Worm (Caenorhabditis elegans) whole organism, late embryonic: ENCODE measurements around the gene fbxb-6.
"Not testable (repeated sequence)": the region's sequence is repeated elsewhere in the genome, so short reads cannot be mapped to it uniquely, and the experiment has no call there.

Source experiments
- C08G9.2 ChIP-seq: sonication (generic microtip); optimal IDR thresholded peaks from 2 replicates; lab custom pipeline; 2016; ENCODE audit warnings: mild to moderate bottlenecking, missing genetic modification characterization, moderate library complexity, missing compliant biosample characterization
- F13H6.1 ChIP-seq: sonication (generic microtip); optimal IDR thresholded peaks from 2 replicates; lab custom pipeline; 2016; ENCODE audit warnings: missing genetic modification characterization, missing compliant biosample characterization
- K09A11.1 ChIP-seq: sonication (generic microtip); optimal IDR thresholded peaks from 2 replicates; lab custom pipeline; 2017; ENCODE audit warnings: antibody characterized with exemption, mild to moderate bottlenecking, missing genetic modification characterization, missing compliant biosample characterization; ENCODE audit not compliant: insufficient read depth
- Y22D7AL.16 ChIP-seq: sonication (generic microtip); optimal IDR thresholded peaks from 2 replicates; lab custom pipeline; 2016; ENCODE audit warnings: missing genetic modification characterization, missing compliant biosample characterization
- ama-1 ChIP-seq: fragments of 150-350 bp; optimal IDR thresholded peaks from 2 replicates; lab custom pipeline; 2014
- ceh-18 ChIP-seq: sonication (generic microtip); optimal IDR thresholded peaks from 2 replicates; lab custom pipeline; 2016; ENCODE audit warnings: missing genetic modification characterization, missing compliant biosample characterization
- ceh-19 ChIP-seq: fragments of 200-800 bp; sonication (Bioruptor generic); optimal IDR thresholded peaks from 2 replicates; lab custom pipeline; 2018; ENCODE audit warnings: mild to moderate bottlenecking, missing genetic modification characterization, missing compliant biosample characterization
- ceh-22 ChIP-seq: sonication (generic microtip); optimal IDR thresholded peaks from 2 replicates; lab custom pipeline; 2017; ENCODE audit warnings: missing biosample characterization, missing genetic modification characterization
- ceh-30 ChIP-seq: fragments of 150-350 bp; optimal IDR thresholded peaks from 2 replicates; lab custom pipeline; 2014; ENCODE audit warnings: missing biosample characterization, missing genetic modification characterization
- ceh-45 ChIP-seq: fragments of 200-800 bp; sonication (Bioruptor generic); IDR thresholded peaks from 2 replicates; pipeline ENCODE4 v1.3.6; 2022; ENCODE audit warnings: missing genetic modification reagents, missing genetic modification characterization, missing compliant biosample characterization
- ceh-6 ChIP-seq: fragments of 200-800 bp; sonication (Bioruptor generic); optimal IDR thresholded peaks from 2 replicates; lab custom pipeline; 2018; ENCODE audit warnings: mild to moderate bottlenecking, missing genetic modification characterization, missing compliant biosample characterization
- ceh-9 ChIP-seq: sonication (generic microtip); optimal IDR thresholded peaks from 2 replicates; lab custom pipeline; 2016; ENCODE audit warnings: mild to moderate bottlenecking, missing genetic modification characterization, inconsistent platforms, missing compliant biosample characterization
- che-1 ChIP-seq: sonication (generic microtip); optimal IDR thresholded peaks from 2 replicates; lab custom pipeline; 2016; ENCODE audit warnings: mild to moderate bottlenecking, missing genetic modification characterization, missing compliant biosample characterization
- dmd-4 ChIP-seq: sonication (generic microtip); optimal IDR thresholded peaks from 2 replicates; lab custom pipeline; 2016; ENCODE audit warnings: borderline replicate concordance, missing genetic modification characterization, missing compliant biosample characterization
- dve-1 ChIP-seq: sonication (generic microtip); optimal IDR thresholded peaks from 2 replicates; lab custom pipeline; 2017; ENCODE audit warnings: antibody characterized with exemption, mild to moderate bottlenecking, missing genetic modification characterization, missing compliant biosample characterization
- elt-2 ChIP-seq: sonication (generic microtip); optimal IDR thresholded peaks from 2 replicates; lab custom pipeline; 2016; ENCODE audit warnings: missing genetic modification reagents, missing genetic modification characterization, missing compliant biosample characterization
- elt-4 ChIP-seq: sonication (generic microtip); optimal IDR thresholded peaks from 2 replicates; lab custom pipeline; 2016; ENCODE audit warnings: missing genetic modification characterization, missing compliant biosample characterization
- ets-4 ChIP-seq: sonication (generic microtip); optimal IDR thresholded peaks from 2 replicates; lab custom pipeline; 2016; ENCODE audit warnings: missing genetic modification characterization, missing compliant biosample characterization
- eyg-1 ChIP-seq: sonication (generic microtip); optimal IDR thresholded peaks from 2 replicates; lab custom pipeline; 2016; ENCODE audit warnings: missing genotype, missing genetic modification characterization, missing compliant biosample characterization
- hlh-15 ChIP-seq: sonication (generic microtip); optimal IDR thresholded peaks from 2 replicates; lab custom pipeline; 2016; ENCODE audit warnings: missing genetic modification characterization, missing compliant biosample characterization
- hlh-30 ChIP-seq: sonication (generic microtip); optimal IDR thresholded peaks from 2 replicates; lab custom pipeline; 2017; ENCODE audit warnings: antibody characterized with exemption, missing genetic modification characterization, missing compliant biosample characterization; ENCODE audit not compliant: insufficient read depth
- lim-6 ChIP-seq: sonication (generic microtip); optimal IDR thresholded peaks from 2 replicates; lab custom pipeline; 2016; ENCODE audit warnings: missing genetic modification characterization, missing compliant biosample characterization
- nfya-1 ChIP-seq: sonication (generic microtip); optimal IDR thresholded peaks from 2 replicates; lab custom pipeline; 2017; ENCODE audit warnings: missing genetic modification characterization, mild to moderate bottlenecking, missing compliant biosample characterization, antibody characterized with exemption, moderate library complexity
- npax-4 ChIP-seq: sonication (generic microtip); optimal IDR thresholded peaks from 2 replicates; lab custom pipeline; 2016; ENCODE audit warnings: missing genetic modification characterization, missing compliant biosample characterization
- odd-2 ChIP-seq: sonication (generic microtip); optimal IDR thresholded peaks from 2 replicates; lab custom pipeline; 2017; ENCODE audit warnings: antibody characterized with exemption, mild to moderate bottlenecking, missing genetic modification characterization, missing compliant biosample characterization
- pag-3 ChIP-seq: sonication (generic microtip); optimal IDR thresholded peaks from 2 replicates; lab custom pipeline; 2016; ENCODE audit warnings: missing compliant biosample characterization, missing genetic modification characterization, borderline replicate concordance
- pax-1 ChIP-seq: fragments of 150-350 bp; optimal IDR thresholded peaks from 2 replicates; lab custom pipeline; 2014; ENCODE audit warnings: missing biosample characterization, missing genetic modification characterization
- pqm-1 ChIP-seq: sonication (generic microtip); optimal IDR thresholded peaks from 2 replicates; lab custom pipeline; 2016; ENCODE audit warnings: missing genetic modification characterization, missing compliant biosample characterization
- pros-1 ChIP-seq: fragments of 150-350 bp; optimal IDR thresholded peaks from 2 replicates; lab custom pipeline; 2014; ENCODE audit warnings: missing biosample characterization, missing genetic modification reagents, missing genetic modification characterization
- sox-2 ChIP-seq: fragments of 200-800 bp; sonication (Bioruptor generic); IDR thresholded peaks from 2 replicates; pipeline ENCODE4 v1.3.6; 2022; ENCODE audit warnings: missing genetic modification reagents, missing genetic modification characterization, missing compliant biosample characterization
- syd-9 ChIP-seq: sonication (generic microtip); optimal IDR thresholded peaks from 2 replicates; lab custom pipeline; 2016; ENCODE audit warnings: mild to moderate bottlenecking, missing genetic modification characterization, moderate library complexity, missing compliant biosample characterization
- tbx-2 ChIP-seq: sonication (generic microtip); optimal IDR thresholded peaks from 2 replicates; lab custom pipeline; 2016; ENCODE audit warnings: missing genetic modification characterization, missing compliant biosample characterization
- tbx-7 ChIP-seq: sonication (generic microtip); optimal IDR thresholded peaks from 2 replicates; lab custom pipeline; 2016; ENCODE audit warnings: missing genotype, missing genetic modification characterization, missing compliant biosample characterization
- ttx-3 ChIP-seq: sonication (generic microtip); optimal IDR thresholded peaks from 2 replicates; lab custom pipeline; 2016; ENCODE audit warnings: missing genetic modification reagents, missing genetic modification characterization, missing compliant biosample characterization
- unc-42 ChIP-seq: sonication (generic microtip); optimal IDR thresholded peaks from 2 replicates; lab custom pipeline; 2016; ENCODE audit warnings: missing genotype, missing genetic modification characterization, missing compliant biosample characterization
- unc-86 ChIP-seq: sonication (generic microtip); optimal IDR thresholded peaks from 2 replicates; lab custom pipeline; 2016; ENCODE audit warnings: missing genetic modification characterization, missing compliant biosample characterization
- ztf-16 ChIP-seq: sonication (generic microtip); optimal IDR thresholded peaks from 2 replicates; lab custom pipeline; 2017; ENCODE audit warnings: missing genetic modification characterization, missing compliant biosample characterization

fbxb-6 gene

DNA sequence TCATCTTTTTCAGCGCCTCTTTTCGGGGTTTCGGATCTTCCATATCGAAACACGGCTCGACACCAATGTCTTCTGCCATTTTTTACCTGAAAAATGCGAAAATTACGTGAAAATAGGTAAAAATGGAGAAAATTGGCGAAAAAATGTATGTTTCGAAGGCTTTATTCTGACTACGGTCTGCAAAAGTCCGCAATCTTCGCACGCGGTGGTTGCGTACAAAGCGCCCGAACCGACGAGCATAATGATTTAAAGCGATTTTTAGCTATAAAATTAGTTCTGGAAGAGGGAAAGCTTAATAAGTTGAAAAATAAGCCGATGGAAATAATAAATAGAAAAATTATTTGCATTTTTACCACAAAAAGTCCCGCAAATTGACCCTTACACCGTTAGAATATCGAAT lies 5.6 kb upstream of the fbxb-6 start, which contains the start of gene F07E5.5:
Gene F07E5.5 (minus strand): TSS at position 86 of the 400 bp plus-strand sequence.
- no peak for TF ChIP-seq pqm-1 (tag; lab: Kevin White, UChicago)
- peak; percentile 1 for TF ChIP-seq tbx-2 (tag; lab: Kevin White, UChicago)
- TF ChIP-seq nfya-1 = peak; percentile 42
- no peak for TF ChIP-seq elt-2
- TF ChIP-seq ets-4 (tag; lab: Kevin White, UChicago) = no peak
- no peak for TF ChIP-seq ceh-30 (tag; lab: Kevin White, UChicago)
- TF ChIP-seq odd-2 (tag; lab: Kevin White, UChicago) = no peak
- no peak for TF ChIP-seq che-1
- no peak for TF ChIP-seq tbx-7 (tag; lab: Kevin White, UChicago)
- no peak for TF ChIP-seq hlh-30 (tag; lab: Kevin White, UChicago)
- peak; percentile 20 for TF ChIP-seq unc-42 (tag; lab: Kevin White, UChicago)
- TF ChIP-seq ceh-9 (tag; lab: Kevin White, UChicago) = no peak
- TF ChIP-seq pros-1 (tag; lab: Kevin White, UChicago) = no peak
- TF ChIP-seq ceh-45 = no peak
- no peak for TF ChIP-seq unc-86 (tag; lab: Kevin White, UChicago)
- TF ChIP-seq K09A11.1 (tag; lab: Kevin White, UChicago) = no peak
- TF ChIP-seq C08G9.2 (tag; lab: Kevin White, UChicago) = no peak
- TF ChIP-seq ceh-19 (GFP tag; lab: Kevin White, UChicago) = no peak
- no peak for TF ChIP-seq ceh-18 (tag; lab: Kevin White, UChicago)

DNA sequence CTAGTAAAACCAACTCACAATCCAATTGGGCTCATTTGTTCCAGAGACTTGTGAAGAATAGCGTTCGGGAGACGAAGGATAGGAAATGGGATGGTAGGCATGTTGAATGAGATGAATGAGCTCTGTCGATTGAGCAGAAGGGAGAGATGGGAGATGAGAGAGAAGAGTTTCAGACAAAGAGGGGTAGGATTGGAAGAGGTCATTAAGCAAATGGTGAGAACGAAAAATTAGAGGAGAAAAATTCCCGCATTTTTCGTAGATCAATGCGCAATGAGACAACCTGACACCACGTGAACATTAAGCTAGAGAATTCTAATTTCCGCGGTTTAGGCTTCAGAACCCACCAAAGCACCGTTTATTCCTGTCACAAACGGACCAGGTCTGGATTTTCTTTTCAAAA lies 608 bp upstream of the fbxb-6 start, which contains the start of gene F07E5.13:
Gene F07E5.13 (minus strand): TSS at position 101 of the 400 bp plus-strand sequence.
- TF ChIP-seq ets-4 (tag; lab: Kevin White, UChicago) (no peak), dve-1 (no peak), ceh-6 (GFP tag; lab: Kevin White, UChicago) (no peak), Y22D7AL.16 (no peak), pax-1 (tag; lab: Kevin White, UChicago) (no peak), hlh-15 (no peak), C08G9.2 (tag; lab: Kevin White, UChicago) (no peak), pag-3 (no peak), ama-1 (lab: Kevin White, UChicago) (no peak), npax-4 (tag; lab: Kevin White, UChicago) (no peak), ceh-22 (tag; lab: Kevin White, UChicago) (no peak), lim-6 (tag; lab: Kevin White, UChicago) (no peak), ceh-18 (tag; lab: Kevin White, UChicago) (no peak), F13H6.1 (no peak), ttx-3 (tag; lab: Kevin White, UChicago) (no peak), ztf-16 (no peak), hlh-30 (tag; lab: Kevin White, UChicago) (no peak), elt-2 (no peak)

- not testable (repeated sequence) for TF ChIP-seq dmd-4 (tag; lab: Kevin White, UChicago); ceh-19 (GFP tag; lab: Kevin White, UChicago); eyg-1 (tag; lab: Kevin White, UChicago)
- TF ChIP-seq, all 69 proteins: peak for 0; not testable (repeated sequence) for 69
Observed at ce11 chrII:2067451-2068021, 2.9 kb downstream of the fbxb-6 start, which contains the start of gene F07E5.12. Gene F07E5.12, plus strand, starts transcription at chrII:2067971.

ce11 chrII:2071429-2071828 lies 6.8 kb downstream of the fbxb-6 start, which contains the start of gene F07E5.7:
Gene F07E5.7, minus strand, starts transcription at chrII:2071529.
- TF ChIP-seq Y22D7AL.16 (no peak), syd-9 (tag; lab: Kevin White, UChicago) (no peak), unc-86 (tag; lab: Kevin White, UChicago) (no peak), dmd-4 (tag; lab: Kevin White, UChicago) (no peak), elt-4 (no peak), pros-1 (tag; lab: Kevin White, UChicago) (no peak), sox-2 (GFP tag; lab: Robert Waterston, UW) (no peak), lim-6 (tag; lab: Kevin White, UChicago) (no peak)
